Worm (Caenorhabditis elegans) whole organism, L4 larva: ENCODE data around the gene T28C6.5.
A peak's percentile ranks its signal among the peaks of the same experiment; 100 is the strongest.
"Not testable (repeated sequence)": the region's sequence is repeated elsewhere in the genome, so short reads cannot be mapped to it uniquely, and the experiment has no call there.

Experiments used
- D1046.2 ChIP-seq: fragments of 200-800 bp; sonication (Bioruptor generic); IDR thresholded peaks from 2 replicates; pipeline ENCODE4 v1.3.6; 2022; ENCODE audit warnings: missing genetic modification characterization, missing compliant biosample characterization
- T26A8.4 ChIP-seq: fragments of 200-800 bp; sonication (Bioruptor generic); IDR thresholded peaks from 2 replicates; pipeline ENCODE4 v1.3.6; 2022; ENCODE audit warnings: missing genetic modification characterization, missing compliant biosample characterization
- ceh-28 ChIP-seq: fragments of 150-350 bp; optimal IDR thresholded peaks from 2 replicates; lab custom pipeline; 2014; ENCODE audit warnings: missing biosample characterization, missing genetic modification reagents, missing genetic modification characterization
- ces-1 ChIP-seq: fragments of 150-350 bp; sonication (generic microtip); optimal IDR thresholded peaks from 4 replicates; lab custom pipeline; 2014; ENCODE audit warnings: missing biosample characterization, missing genetic modification reagents, missing genetic modification characterization
- ctbp-1 ChIP-seq: fragments of 200-800 bp; sonication (Bioruptor generic); IDR thresholded peaks from 2 replicates; pipeline ENCODE4 v1.3.6; 2022; ENCODE audit warnings: missing genetic modification reagents, missing genetic modification characterization, missing compliant biosample characterization
- daf-16 ChIP-seq, 3 experiments: sonication (generic microtip); optimal IDR thresholded peaks; 2 replicates each; lab custom pipeline; 2016 to 2017; ENCODE audit warnings: missing genetic modification characterization in 3 of 3, missing genetic modification reagents in 3 of 3, mild to moderate bottlenecking in 2 of 3, missing compliant biosample characterization in 2 of 3, missing biosample characterization in 1 of 3, moderate library complexity in 1 of 3
- daf-19 ChIP-seq: fragments of 200-800 bp; sonication (Bioruptor generic); conservative IDR thresholded peaks from 2 replicates; pipeline ENCODE4 v1.3.6; 2022; ENCODE audit warnings: missing genetic modification characterization, missing compliant biosample characterization
- daf-8 ChIP-seq: fragments of 200-800 bp; sonication (Bioruptor generic); IDR thresholded peaks from 2 replicates; pipeline ENCODE4 v1.3.6; 2022; ENCODE audit warnings: missing genetic modification characterization, missing compliant biosample characterization
- duxl-1 ChIP-seq: sonication (generic microtip); optimal IDR thresholded peaks from 2 replicates; lab custom pipeline; 2016; ENCODE audit warnings: mild to moderate bottlenecking, missing genetic modification characterization, moderate library complexity, missing compliant biosample characterization; ENCODE audit not compliant: poor library complexity
- fkh-10 ChIP-seq: fragments of 150-350 bp; optimal IDR thresholded peaks from 2 replicates; lab custom pipeline; 2014; ENCODE audit warnings: missing biosample characterization, missing genetic modification reagents, missing genetic modification characterization
- fos-1 ChIP-seq: fragments of 150-350 bp; optimal IDR thresholded peaks from 2 replicates; lab custom pipeline; 2014; ENCODE audit warnings: missing biosample characterization, missing genetic modification characterization
- hif-1 ChIP-seq, 2 experiments: sonication (generic microtip); optimal IDR thresholded peaks; 2 replicates each; lab custom pipeline; 2016 to 2017; ENCODE audit warnings: missing compliant biosample characterization in 2 of 2, missing genetic modification characterization in 2 of 2, missing genetic modification reagents in 2 of 2, missing genotype in 2 of 2, mild to moderate bottlenecking in 1 of 2
- hlh-11 ChIP-seq: fragments of 200-800 bp; sonication (Bioruptor generic); optimal IDR thresholded peaks from 2 replicates; lab custom pipeline; 2018; ENCODE audit warnings: mild to moderate bottlenecking, missing genetic modification characterization, missing compliant biosample characterization
- hlh-30 ChIP-seq: sonication (generic microtip); optimal IDR thresholded peaks from 2 replicates; lab custom pipeline; 2017; ENCODE audit warnings: antibody characterized with exemption, mild to moderate bottlenecking, missing genetic modification characterization, missing compliant biosample characterization; ENCODE audit not compliant: insufficient read depth
- lin-38 ChIP-seq: fragments of 200-800 bp; sonication (Bioruptor generic); IDR thresholded peaks from 2 replicates; pipeline ENCODE4 v1.3.6; 2022; ENCODE audit warnings: missing genetic modification reagents, missing genetic modification characterization, missing compliant biosample characterization
- madf-5 ChIP-seq, 2 experiments: fragments of 200-800 bp; sonication (Bioruptor generic); IDR thresholded peaks; 2 replicates each; pipeline ENCODE4 v1.3.6; 2022; ENCODE audit warnings: missing compliant biosample characterization in 2 of 2, missing genetic modification characterization in 2 of 2
- mxl-3 ChIP-seq: fragments of 200-800 bp; sonication (Bioruptor generic); optimal IDR thresholded peaks from 2 replicates; lab custom pipeline; 2018; ENCODE audit warnings: mild to moderate bottlenecking, missing genetic modification characterization, missing compliant biosample characterization
- nhr-25 ChIP-seq: sonication (generic microtip); optimal IDR thresholded peaks from 2 replicates; lab custom pipeline; 2017; ENCODE audit warnings: missing genetic modification characterization, mild to moderate bottlenecking, missing compliant biosample characterization, antibody characterized with exemption, moderate library complexity, borderline replicate concordance; ENCODE audit not compliant: insufficient read depth
- nhr-28 ChIP-seq: fragments of 150-350 bp; optimal IDR thresholded peaks from 2 replicates; lab custom pipeline; 2014; ENCODE audit warnings: missing biosample characterization, missing genetic modification characterization
- pha-4 ChIP-seq, 2 experiments: fragments of 150-350 bp in 1 of 2; fragments of 200-800 bp in 1 of 2; sonication (Bioruptor generic) in 1 of 2; IDR thresholded peaks in 1 of 2; optimal IDR thresholded peaks in 1 of 2; 2 replicates each; pipeline versions ENCODE4 v1.3.6 to Lab custom; 2014 to 2022; ENCODE audit warnings: missing genetic modification characterization in 2 of 2, missing genetic modification reagents in 2 of 2, missing biosample characterization in 1 of 2, missing compliant biosample characterization in 1 of 2
- php-3 ChIP-seq: fragments of 200-800 bp; sonication (Bioruptor generic); IDR thresholded peaks from 2 replicates; pipeline ENCODE4 v1.3.6; 2022; ENCODE audit warnings: missing genetic modification reagents, missing genetic modification characterization, missing compliant biosample characterization
- sdz-12 ChIP-seq: fragments of 200-800 bp; sonication (Bioruptor generic); optimal IDR thresholded peaks from 2 replicates; lab custom pipeline; 2018; ENCODE audit warnings: mild to moderate bottlenecking, missing genetic modification characterization, missing compliant biosample characterization
- tra-1 ChIP-seq: fragments of 200-800 bp; sonication (Bioruptor generic); IDR thresholded peaks from 2 replicates; pipeline ENCODE4 v1.3.6; 2022; ENCODE audit warnings: missing genetic modification reagents, missing genetic modification characterization, missing compliant biosample characterization
- unc-62 ChIP-seq, 3 experiments: fragments of 150-350 bp in 1 of 3; sonication (generic microtip); optimal IDR thresholded peaks in 2 of 3; peaks in 1 of 3; 1 replicate in 1 of 3; 2 replicates in 2 of 3; lab custom pipeline; 2014 to 2017; ENCODE audit warnings: missing biosample characterization in 3 of 3, missing genetic modification characterization in 3 of 3, missing genetic modification reagents in 3 of 3, missing genotype in 1 of 3
- vab-7 ChIP-seq: fragments of 200-800 bp; sonication (Bioruptor generic); IDR thresholded peaks from 2 replicates; pipeline ENCODE4 v1.3.6; 2022; ENCODE audit warnings: missing genetic modification reagents, missing genetic modification characterization, missing compliant biosample characterization
- ztf-11 ChIP-seq: fragments of 150-350 bp; optimal IDR thresholded peaks from 2 replicates; lab custom pipeline; 2014; ENCODE audit warnings: missing biosample characterization, missing genetic modification characterization
- ztf-7 ChIP-seq: fragments of 150-350 bp; optimal IDR thresholded peaks from 2 replicates; lab custom pipeline; 2014; ENCODE audit warnings: missing biosample characterization, missing genetic modification characterization

Gene T28C6.5

ce11 chrIV:8782172-8782571 lies 39.1 kb upstream of the T28C6.5 start (continued):
- TF ChIP-seq pha-4 (GFP tag; IDR thresholded peaks at IDR 0.05; lab: Robert Waterston, UW) (no peak), pha-4 (tag; optimal IDR thresholded peaks at IDR 0.05; lab: Kevin White, UChicago) (peak; percentile 34), hif-1 (tag; optimal IDR thresholded peaks at IDR 0.05; lab: Kevin White, UChicago) (peak in 1 of 2 experiments; percentile 54), unc-62 (GFP tag; optimal IDR thresholded peaks at IDR 0.05 in 1 of 2; lab: Kevin White, UChicago) (peak in 1 of 2 experiments; percentile 98), unc-62 (tag; optimal IDR thresholded peaks at IDR 0.05; lab: Kevin White, UChicago) (no peak), daf-16 (GFP tag; optimal IDR thresholded peaks at IDR 0.05; lab: Kevin White, UChicago) (no peak), daf-16 (tag; optimal IDR thresholded peaks at IDR 0.05; lab: Kevin White, UChicago) (peak; percentile 75), madf-5 (GFP tag; IDR thresholded peaks at IDR 0.05; lab: Robert Waterston, UW) (no peak)

ce11 chrIV:8784855-8785327 lies 36.4 kb upstream of the T28C6.5 start, which contains the start of gene C33D9.13:
Gene C33D9.13, minus strand, starts transcription at chrIV:8785277.
- TF ChIP-seq pha-4 (GFP tag; IDR thresholded peaks at IDR 0.05; lab: Robert Waterston, UW) (no peak), pha-4 (tag; optimal IDR thresholded peaks at IDR 0.05; lab: Kevin White, UChicago) (no peak), fos-1 (tag; lab: Kevin White, UChicago) (no peak), daf-8 (no peak), ztf-7 (tag; lab: Kevin White, UChicago) (no peak), ceh-28 (tag; lab: Kevin White, UChicago) (no peak)

ce11 chrIV:8786654-8787053 lies 34.6 kb upstream of the T28C6.5 start, which contains the start of gene C33D9.8:
Gene C33D9.8, minus strand, starts transcription at chrIV:8786752.
- TF ChIP-seq ctbp-1 (GFP tag; lab: Robert Waterston, UW) (no peak), vab-7 (GFP tag; lab: Robert Waterston, UW) (no peak), daf-16 (GFP tag; optimal IDR thresholded peaks at IDR 0.05; lab: Kevin White, UChicago) (no peak), daf-16 (tag; optimal IDR thresholded peaks at IDR 0.05; lab: Kevin White, UChicago) (peak; percentile 24), pha-4 (GFP tag; IDR thresholded peaks at IDR 0.05; lab: Robert Waterston, UW) (no peak), pha-4 (tag; optimal IDR thresholded peaks at IDR 0.05; lab: Kevin White, UChicago) (no peak), ces-1 (GFP tag; lab: Kevin White, UChicago) (no peak), fkh-10 (GFP tag; lab: Kevin White, UChicago) (no peak), hlh-30 (no peak), D1046.2 (GFP tag; lab: Robert Waterston, UW) (no peak), mxl-3 (GFP tag; lab: Kevin White, UChicago) (no peak)

ce11 chrIV:8788048-8788447 lies 33.2 kb upstream of the T28C6.5 start, which contains the start of gene C33D9.10:
Gene C33D9.10, minus strand, starts transcription at chrIV:8788148.
- TF ChIP-seq php-3 (GFP tag; lab: Robert Waterston, UW); nhr-25 (tag; lab: Kevin White, UChicago); ztf-11: not testable (repeated sequence)

- TF ChIP-seq lin-38 (no peak), duxl-1 (no peak), T26A8.4 (GFP tag; lab: Robert Waterston, UW) (no peak), mxl-3 (GFP tag; lab: Kevin White, UChicago) (no peak), nhr-28 (tag; lab: Kevin White, UChicago) (no peak), daf-19 (GFP tag; lab: Robert Waterston, UW) (no peak), hlh-11 (tag; lab: Kevin White, UChicago) (no peak), tra-1 (no peak), sdz-12 (GFP tag; lab: Kevin White, UChicago) (no peak)
Observed at ce11 chrIV:8790144-8790543, 31.1 kb upstream of the T28C6.5 start, which contains the start of gene sru-35. Gene sru-35, minus strand, starts transcription at chrIV:8790244.

- TF ChIP-seq mxl-3 (GFP tag; lab: Kevin White, UChicago) (no peak), unc-62 (GFP tag; optimal IDR thresholded peaks at IDR 0.05 in 1 of 2; lab: Kevin White, UChicago) (peak in 1 of 2 experiments; percentile 15), unc-62 (tag; optimal IDR thresholded peaks at IDR 0.05; lab: Kevin White, UChicago) (no peak)
- TF ChIP-seq, all 104 proteins: peak for 1
Observed at ce11 chrIV:8792808-8793207, 28.4 kb upstream of the T28C6.5 start, which contains the start of gene C33D9.3. Gene C33D9.3, minus strand, starts transcription at chrIV:8792908.
